Fruit fly (Drosophila melanogaster) whole organism, prepupa: Measurements from ENCODE around the gene CG44005.

ENCODE experiments used
- Blimp-1 ChIP-seq: fragments of 200-800 bp; sonication (Bioruptor generic); optimal IDR thresholded peaks from 3 replicates; lab custom pipeline; 2017; ENCODE audit warnings: missing biosample characterization, missing genetic modification characterization, mild to moderate bottlenecking, moderate library complexity, missing genetic modification reagents
- CG10631 ChIP-seq: fragments of 200-800 bp; sonication (Bioruptor generic); optimal IDR thresholded peaks from 2 replicates; lab custom pipeline; 2016; ENCODE audit warnings: missing biosample characterization, missing genetic modification characterization
- CG10669 ChIP-seq: fragments of 200-800 bp; sonication (Bioruptor generic); optimal IDR thresholded peaks from 3 replicates; lab custom pipeline; 2018; ENCODE audit warnings: missing biosample characterization, mild to moderate bottlenecking, missing genetic modification characterization, moderate library complexity
- CG11762 ChIP-seq: fragments of 200-800 bp; sonication (Bioruptor generic); optimal IDR thresholded peaks from 3 replicates; lab custom pipeline; 2016; ENCODE audit warnings: missing biosample characterization, missing genetic modification characterization; ENCODE audit not compliant: insufficient read depth
- CG15336 ChIP-seq: fragments of 200-800 bp; sonication (Bioruptor generic); IDR thresholded peaks from 2 replicates; pipeline ENCODE4 v1.3.6; 2022; ENCODE audit warnings: missing biosample characterization, missing genetic modification characterization
- CG3032 ChIP-seq: fragments of 200-800 bp; optimal IDR thresholded peaks from 2 replicates; lab custom pipeline; 2019; ENCODE audit warnings: missing biosample characterization, mild to moderate bottlenecking, missing genetic modification characterization, moderate library complexity
- CG32006 ChIP-seq: fragments of 200-800 bp; sonication (Bioruptor generic); optimal IDR thresholded peaks from 3 replicates; lab custom pipeline; 2017; ENCODE audit warnings: missing biosample characterization, mild to moderate bottlenecking, missing genetic modification characterization
- CG34406 ChIP-seq: fragments of 200-800 bp; sonication (Bioruptor generic); optimal IDR thresholded peaks from 3 replicates; lab custom pipeline; 2016; ENCODE audit warnings: missing biosample characterization, missing genetic modification characterization
- CG3919 ChIP-seq: fragments of 200-800 bp; sonication (Bioruptor generic); optimal IDR thresholded peaks from 3 replicates; lab custom pipeline; 2016; ENCODE audit warnings: missing biosample characterization, missing genetic modification characterization
- CG4318 ChIP-seq: fragments of 200-800 bp; sonication (Bioruptor generic); optimal IDR thresholded peaks from 3 replicates; lab custom pipeline; 2017; ENCODE audit warnings: missing biosample characterization, mild to moderate bottlenecking, missing genetic modification characterization
- CG6163 ChIP-seq: fragments of 200-800 bp; sonication (Bioruptor generic); IDR thresholded peaks from 3 replicates; pipeline ENCODE4 v1.3.6; 2022; ENCODE audit warnings: missing biosample characterization, missing genetic modification characterization
- CG6276 ChIP-seq: fragments of 200-800 bp; sonication (Bioruptor generic); optimal IDR thresholded peaks from 2 replicates; lab custom pipeline; 2017; ENCODE audit warnings: missing biosample characterization, mild to moderate bottlenecking, missing genetic modification characterization
- CG6792 ChIP-seq: fragments of 200-800 bp; sonication (Bioruptor generic); optimal IDR thresholded peaks from 3 replicates; lab custom pipeline; 2016; ENCODE audit warnings: missing biosample characterization, missing genetic modification characterization
- CG6808 ChIP-seq: fragments of 200-800 bp; sonication (Bioruptor generic); optimal IDR thresholded peaks from 3 replicates; lab custom pipeline; 2017; ENCODE audit warnings: missing biosample characterization, missing genetic modification characterization, mild to moderate bottlenecking, moderate library complexity, missing genetic modification reagents
- CG6854 ChIP-seq: fragments of 200-800 bp; sonication (Bioruptor generic); optimal IDR thresholded peaks from 2 replicates; lab custom pipeline; 2017; ENCODE audit warnings: missing biosample characterization, mild to moderate bottlenecking, missing genetic modification characterization
- CG7368 ChIP-seq: fragments of 200-800 bp; sonication (Bioruptor generic); optimal IDR thresholded peaks from 3 replicates; lab custom pipeline; 2016; ENCODE audit warnings: missing biosample characterization, missing genetic modification characterization
- CG8119 ChIP-seq: fragments of 200-800 bp; sonication (Bioruptor generic); IDR thresholded peaks from 3 replicates; pipeline ENCODE4 v1.3.6; 2022; ENCODE audit warnings: missing biosample characterization, missing genetic modification characterization
- CG8319 ChIP-seq: fragments of 200-800 bp; sonication (Bioruptor generic); optimal IDR thresholded peaks from 3 replicates; lab custom pipeline; 2016; ENCODE audit warnings: missing biosample characterization, missing genetic modification characterization
- CG8632 ChIP-seq: fragments of 200-800 bp; sonication (Bioruptor generic); optimal IDR thresholded peaks from 3 replicates; lab custom pipeline; 2016; ENCODE audit warnings: missing biosample characterization, missing genetic modification characterization
- CG9139 ChIP-seq: fragments of 200-800 bp; sonication (Bioruptor generic); optimal IDR thresholded peaks from 3 replicates; lab custom pipeline; 2017; ENCODE audit warnings: missing biosample characterization, mild to moderate bottlenecking, missing genetic modification characterization
- Eip75B ChIP-seq: fragments of 200-800 bp; sonication (Bioruptor generic); optimal IDR thresholded peaks from 3 replicates; lab custom pipeline; 2016; ENCODE audit warnings: missing biosample characterization, missing genetic modification characterization
- Eip78C ChIP-seq: fragments of 200-800 bp; sonication (Bioruptor generic); peaks from one replicate; lab custom pipeline; 2016; ENCODE audit warnings: missing biosample characterization, missing genetic modification characterization
- Eip93F ChIP-seq: fragments of 200-800 bp; sonication (Bioruptor generic); optimal IDR thresholded peaks from 2 replicates; lab custom pipeline; 2016; ENCODE audit warnings: missing biosample characterization, mild to moderate bottlenecking, missing genetic modification characterization
- Ets21C ChIP-seq: fragments of 200-800 bp; sonication (Bioruptor generic); optimal IDR thresholded peaks from 3 replicates; lab custom pipeline; 2016; ENCODE audit warnings: missing biosample characterization, missing genetic modification characterization
- Ets96B ChIP-seq: fragments of 200-800 bp; optimal IDR thresholded peaks from 2 replicates; lab custom pipeline; 2019; ENCODE audit warnings: missing biosample characterization, mild to moderate bottlenecking, missing genetic modification characterization, moderate library complexity
- Gug ChIP-seq: fragments of 200-800 bp; sonication (Bioruptor generic); IDR thresholded peaks from 2 replicates; pipeline ENCODE4 v1.3.6; 2022; ENCODE audit warnings: missing biosample characterization, missing genetic modification characterization
- Hr38 ChIP-seq: sonication (Bioruptor generic); optimal IDR thresholded peaks from 2 replicates; lab custom pipeline; 2016; ENCODE audit warnings: missing biosample characterization, missing genetic modification characterization
- Hr39 ChIP-seq: fragments of 200-800 bp; sonication (Bioruptor generic); optimal IDR thresholded peaks from 2 replicates; lab custom pipeline; 2016; ENCODE audit warnings: missing biosample characterization, missing genetic modification characterization
- Lpt ChIP-seq: fragments of 200-800 bp; sonication (Bioruptor generic); optimal IDR thresholded peaks from 3 replicates; lab custom pipeline; 2016; ENCODE audit warnings: missing biosample characterization, missing genetic modification characterization
- Met ChIP-seq: fragments of 200-800 bp; sonication (Bioruptor generic); optimal IDR thresholded peaks from 3 replicates; lab custom pipeline; 2016; ENCODE audit warnings: missing biosample characterization, missing genetic modification characterization
- Smox ChIP-seq: fragments of 200-800 bp; sonication (Bioruptor generic); optimal IDR thresholded peaks from 3 replicates; lab custom pipeline; 2016; ENCODE audit warnings: missing biosample characterization, missing genetic modification characterization
- Sox102F ChIP-seq: fragments of 200-800 bp; sonication (Bioruptor generic); optimal IDR thresholded peaks from 2 replicates; lab custom pipeline; 2016; ENCODE audit warnings: missing biosample characterization, mild to moderate bottlenecking, missing genetic modification characterization
- Sox14 ChIP-seq: fragments of 200-800 bp; sonication (Bioruptor generic); optimal IDR thresholded peaks from 3 replicates; lab custom pipeline; 2016; ENCODE audit warnings: missing biosample characterization, missing genetic modification characterization
- Sox15 ChIP-seq: fragments of 200-800 bp; sonication (Bioruptor generic); optimal IDR thresholded peaks from 3 replicates; lab custom pipeline; 2016; ENCODE audit warnings: missing biosample characterization, missing genetic modification characterization
- achi ChIP-seq: fragments of 200-800 bp; sonication (Bioruptor generic); optimal IDR thresholded peaks from 3 replicates; lab custom pipeline; 2016; ENCODE audit warnings: missing biosample characterization, missing genetic modification characterization
- acj6 ChIP-seq: fragments of 200-800 bp; sonication (Bioruptor generic); optimal IDR thresholded peaks from 3 replicates; lab custom pipeline; 2016; ENCODE audit warnings: missing biosample characterization, missing genetic modification characterization
- cyc ChIP-seq: fragments of 200-800 bp; sonication (Bioruptor generic); optimal IDR thresholded peaks from 3 replicates; lab custom pipeline; 2016; ENCODE audit warnings: missing biosample characterization, missing genetic modification characterization
- dac ChIP-seq: fragments of 200-800 bp; sonication (Bioruptor generic); optimal IDR thresholded peaks from 2 replicates; lab custom pipeline; 2017; ENCODE audit warnings: missing biosample characterization, mild to moderate bottlenecking, missing genetic modification characterization
- dsx ChIP-seq: fragments of 200-800 bp; optimal IDR thresholded peaks from 3 replicates; lab custom pipeline; 2019; ENCODE audit warnings: missing biosample characterization, mild to moderate bottlenecking, missing genetic modification characterization, moderate library complexity; ENCODE audit not compliant: poor library complexity, severe bottlenecking
- eg ChIP-seq: fragments of 200-800 bp; sonication (Bioruptor generic); IDR thresholded peaks from 3 replicates; pipeline ENCODE4 v1.3.6; 2022; ENCODE audit warnings: missing biosample characterization, missing genetic modification characterization
- esn ChIP-seq: fragments of 200-800 bp; sonication (Bioruptor generic); optimal IDR thresholded peaks from 2 replicates; lab custom pipeline; 2016; ENCODE audit warnings: missing biosample characterization, mild to moderate bottlenecking, missing genetic modification characterization, moderate library complexity
- fd59A ChIP-seq: fragments of 200-800 bp; sonication (Bioruptor generic); optimal IDR thresholded peaks from 2 replicates; lab custom pipeline; 2017; ENCODE audit warnings: missing biosample characterization, mild to moderate bottlenecking, missing genetic modification characterization, missing genetic modification reagents
- fd85E ChIP-seq: fragments of 200-800 bp; sonication (Bioruptor generic); optimal IDR thresholded peaks from 3 replicates; lab custom pipeline; 2016; ENCODE audit warnings: missing biosample characterization, missing genetic modification characterization
- fkh ChIP-seq: fragments of 200-800 bp; sonication (Bioruptor generic); optimal IDR thresholded peaks from 3 replicates; lab custom pipeline; 2017; ENCODE audit warnings: missing biosample characterization, mild to moderate bottlenecking, missing genetic modification characterization, moderate library complexity
- lz ChIP-seq: fragments of 200-800 bp; sonication (Bioruptor generic); optimal IDR thresholded peaks from 3 replicates; lab custom pipeline; 2016; ENCODE audit warnings: missing biosample characterization, missing genetic modification characterization
- net ChIP-seq: fragments of 200-800 bp; sonication (Bioruptor generic); optimal IDR thresholded peaks from 3 replicates; lab custom pipeline; 2016; ENCODE audit warnings: missing biosample characterization, missing genetic modification characterization
- pdm3 ChIP-seq: fragments of 200-800 bp; sonication (Bioruptor generic); optimal IDR thresholded peaks from 3 replicates; lab custom pipeline; 2016; ENCODE audit warnings: missing biosample characterization, missing genetic modification characterization
- salr ChIP-seq, 2 experiments: fragments of 200-800 bp; sonication (Bioruptor generic); optimal IDR thresholded peaks; 3 replicates each; lab custom pipeline; 2016 to 2018; ENCODE audit warnings: missing biosample characterization in 2 of 2, missing genetic modification characterization in 2 of 2, mild to moderate bottlenecking in 1 of 2
- spab ChIP-seq: fragments of 200-800 bp; sonication (Bioruptor generic); optimal IDR thresholded peaks from 2 replicates; lab custom pipeline; 2017; ENCODE audit warnings: missing biosample characterization, mild to moderate bottlenecking, missing genetic modification characterization, missing genetic modification reagents
- ss ChIP-seq, 2 experiments: fragments of 200-800 bp; sonication (Bioruptor generic); optimal IDR thresholded peaks; 2 replicates in 1 of 2; 3 replicates in 1 of 2; lab custom pipeline; 2017 to 2018; ENCODE audit warnings: mild to moderate bottlenecking in 2 of 2, missing biosample characterization in 2 of 2, missing genetic modification characterization in 2 of 2, moderate library complexity in 1 of 2
- svp ChIP-seq: fragments of 200-800 bp; sonication (Bioruptor generic); peaks from one replicate; lab custom pipeline; 2016; ENCODE audit warnings: missing biosample characterization, missing genetic modification characterization
- topi ChIP-seq: fragments of 200-800 bp; sonication (Bioruptor generic); optimal IDR thresholded peaks from 3 replicates; lab custom pipeline; 2016; ENCODE audit warnings: missing biosample characterization, missing genetic modification characterization
- vri ChIP-seq: fragments of 200-800 bp; sonication (Bioruptor generic); optimal IDR thresholded peaks from 3 replicates; lab custom pipeline; 2016; ENCODE audit warnings: missing biosample characterization, mild to moderate bottlenecking, missing genetic modification characterization

CG44005 gene

DNA sequence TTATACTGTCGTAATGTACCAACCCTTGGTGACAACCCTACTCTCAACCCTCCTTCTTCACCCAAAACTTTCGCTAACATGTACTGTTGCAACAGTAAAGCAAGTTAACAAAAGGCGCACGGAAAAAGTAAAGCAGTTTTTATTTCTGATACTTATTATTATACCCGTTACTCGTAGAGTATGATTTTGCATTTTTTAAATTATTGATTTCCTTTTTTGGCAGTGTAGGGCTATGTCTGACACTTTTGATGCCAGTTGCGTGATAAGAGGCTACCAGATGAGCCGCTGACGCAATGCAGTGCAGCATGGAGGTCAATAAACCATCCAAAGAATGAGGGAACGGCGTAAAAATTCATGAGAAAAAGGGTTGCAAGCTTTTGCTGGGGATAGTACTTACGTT lies 3.9 kb upstream of the CG44005 start:
- TF ChIP-seq Eip93F (GFP tag; lab: Kevin White, UChicago) (no peak), CG6854 (GFP tag; lab: Kevin White, UChicago) (no peak), ss (GFP tag; optimal IDR thresholded peaks at IDR 0.05; lab: Kevin White, UChicago) (no peak), Sox14 (peak; percentile 37), dac (GFP tag; lab: Kevin White, UChicago) (no peak), svp (GFP tag; lab: Kevin White, UChicago) (peak; percentile 90), esn (GFP tag; lab: Kevin White, UChicago) (peak; percentile 9), Blimp-1 (GFP tag; lab: Kevin White, UChicago) (no peak), Eip78C (GFP tag; lab: Kevin White, UChicago) (peak; percentile 53), CG6808 (peak; percentile 7), Ets96B (tag; lab: Kevin White, UChicago) (peak; percentile 20), topi (GFP tag; lab: Kevin White, UChicago) (no peak), pdm3 (GFP tag; lab: Kevin White, UChicago) (peak; percentile 16), CG6792 (GFP tag; lab: Kevin White, UChicago) (no peak), CG6163 (no peak), Hr38 (no peak), lz (GFP tag; lab: Kevin White, UChicago) (no peak), CG34406 (GFP tag; lab: Kevin White, UChicago) (no peak), Gug (GFP tag; lab: Robert Waterston, UW) (no peak), Eip75B (GFP tag; lab: Kevin White, UChicago) (no peak), CG9139 (GFP tag; lab: Kevin White, UChicago) (no peak), dsx (GFP tag; lab: Kevin White, UChicago) (peak; percentile 18), CG3919 (GFP tag; lab: Kevin White, UChicago) (peak; percentile 22), Met (GFP tag; lab: Kevin White, UChicago) (peak; percentile 25), CG10669 (no peak), CG3032 (tag; lab: Kevin White, UChicago) (no peak), CG11762 (GFP tag; lab: Kevin White, UChicago) (no peak), Smox (GFP tag; lab: Kevin White, UChicago) (no peak), CG8319 (no peak), spab (GFP tag; lab: Kevin White, UChicago) (peak; percentile 22), CG8632 (GFP tag; lab: Kevin White, UChicago) (no peak), Ets21C (GFP tag; lab: Kevin White, UChicago) (no peak), vri (GFP tag; lab: Kevin White, UChicago) (peak; percentile 19), net (GFP tag; lab: Kevin White, UChicago) (no peak), fd85E (GFP tag; lab: Kevin White, UChicago) (no peak), fd59A (GFP tag; lab: Kevin White, UChicago) (no peak), CG6276 (GFP tag; lab: Kevin White, UChicago) (no peak), cyc (GFP tag; lab: Kevin White, UChicago) (peak; percentile 17), Sox102F (GFP tag; lab: Kevin White, UChicago) (no peak), achi (GFP tag; lab: Kevin White, UChicago) (peak; percentile 3), CG15336 (GFP tag; lab: Robert Waterston, UW) (no peak), Lpt (GFP tag; lab: Kevin White, UChicago) (no peak), CG10631 (GFP tag; lab: Kevin White, UChicago) (no peak), salr (GFP tag; optimal IDR thresholded peaks at IDR 0.05; lab: Kevin White, UChicago) (no peak), CG32006 (GFP tag; lab: Kevin White, UChicago) (peak; percentile 44), Hr39 (GFP tag; lab: Kevin White, UChicago) (peak; percentile 7), CG4318 (no peak), acj6 (GFP tag; lab: Kevin White, UChicago) (no peak), fkh (no peak), CG8119 (GFP tag; lab: Robert Waterston, UW) (no peak), Sox15 (GFP tag; lab: Kevin White, UChicago) (no peak), CG7368 (GFP tag; lab: Kevin White, UChicago) (peak; percentile 15), eg (GFP tag; lab: Robert Waterston, UW) (no peak)
